Worm (Caenorhabditis elegans): ENCODE data around the gene F17C8.3.
A peak's percentile ranks its signal among the peaks of the same experiment; 100 is the strongest.

The F17C8.3 gene

ce11 chrIII:4745934-4746333 is 14.2 kb downstream of the F17C8.3 start, which contains the start of gene F17C8.6:
TSS of gene F17C8.6 (minus strand) at chrIII:4746034.
- TF ChIP-seq ceh-16 (tag; optimal IDR thresholded peaks at IDR 0.05) (no peak), sma-9 (GFP tag; optimal IDR thresholded peaks at IDR 0.05) (no peak), sma-9 (tag; optimal IDR thresholded peaks at IDR 0.05) (no peak)

- no peak for TF ChIP-seq nhr-21 (tag; optimal IDR thresholded peaks at IDR 0.05)
- no peak for TF ChIP-seq ceh-82 (tag; optimal IDR thresholded peaks at IDR 0.05)
- TF ChIP-seq nhr-6 (tag; optimal IDR thresholded peaks at IDR 0.05), result no peak
- TF ChIP-seq nhr-129 (tag; optimal IDR thresholded peaks at IDR 0.05), result no peak
- TF ChIP-seq lin-11 (tag; optimal IDR thresholded peaks at IDR 0.05), result no peak
- no peak for TF ChIP-seq dmd-4 (tag; optimal IDR thresholded peaks at IDR 0.05)
- no peak for TF ChIP-seq nhr-12 (tag; optimal IDR thresholded peaks at IDR 0.05)
- TF ChIP-seq ztf-11 (tag; optimal IDR thresholded peaks at IDR 0.05), result no peak
- no peak for TF ChIP-seq ztf-1 (GFP tag; conservative IDR thresholded peaks at IDR 0.05)
- no peak for TF ChIP-seq unc-55 (GFP tag; optimal IDR thresholded peaks at IDR 0.05)
- no peak for TF ChIP-seq snpc-4 (tag; optimal IDR thresholded peaks at IDR 0.05)
- no peak for TF ChIP-seq C34F6.9 (tag; optimal IDR thresholded peaks at IDR 0.05)
- no peak for TF ChIP-seq lin-39 (tag; optimal IDR thresholded peaks at IDR 0.05)
- TF ChIP-seq nhr-11 (tag; optimal IDR thresholded peaks at IDR 0.05), result no peak
- TF ChIP-seq nhr-77 (tag; optimal IDR thresholded peaks at IDR 0.05), result no peak
- no peak for TF ChIP-seq nhr-10 (tag; optimal IDR thresholded peaks at IDR 0.05)
- no peak for TF ChIP-seq crh-2 (tag; optimal IDR thresholded peaks at IDR 0.05)
These were observed 16.4 kb downstream of the F17C8.3 start, which contains the start of gene col-89 for ce11 chrIII:4748109-4748508. TSS of gene col-89 (plus strand) at chrIII:4748127.

- TF ChIP-seq nhr-12 (tag; optimal IDR thresholded peaks at IDR 0.05) (no peak), alr-1 (tag; optimal IDR thresholded peaks at IDR 0.05) (no peak), unc-55 (GFP tag; optimal IDR thresholded peaks at IDR 0.05) (no peak), nhr-6 (tag; optimal IDR thresholded peaks at IDR 0.05) (no peak), elt-3 (tag; optimal IDR thresholded peaks at IDR 0.05) (no peak), nhr-11 (tag; optimal IDR thresholded peaks at IDR 0.05) (no peak), skn-1 (tag; optimal IDR thresholded peaks at IDR 0.05) (no peak)
These were observed 16.9 kb downstream of the F17C8.3 start for ce11 chrIII:4748666-4749065.

ce11 chrIII:4754001-4754561 is 22.3 kb downstream of the F17C8.3 start, which contains the start of the genes rps-0 and rbg-3:
TSS of gene rps-0 (minus strand) at chrIII:4754051.
TSS of gene rbg-3 (plus strand) at chrIII:4754424.
- no peak for TF ChIP-seq lin-39 (tag; optimal IDR thresholded peaks at IDR 0.05)
- peak; percentile 92 for TF ChIP-seq fos-1 (tag; optimal IDR thresholded peaks at IDR 0.05)
- TF ChIP-seq mbf-1 (tag; optimal IDR thresholded peaks at IDR 0.05), result no peak
- peak; percentile 93 for TF ChIP-seq nhr-21 (tag; optimal IDR thresholded peaks at IDR 0.05)
- TF ChIP-seq nhr-25 (tag; optimal IDR thresholded peaks at IDR 0.05), result peak; percentile 95
- no peak for TF ChIP-seq unc-39 (tag; optimal IDR thresholded peaks at IDR 0.05)
- peak; percentile 85 for TF ChIP-seq mab-5 (tag; optimal IDR thresholded peaks at IDR 0.05)
- no peak for TF ChIP-seq Y55F3AM.14 (GFP tag; optimal IDR thresholded peaks at IDR 0.05)
- TF ChIP-seq sem-4 (tag; optimal IDR thresholded peaks at IDR 0.05), result peak; percentile 91
- peak; percentile 94 for TF ChIP-seq nhr-129 (tag; optimal IDR thresholded peaks at IDR 0.05)
- TF ChIP-seq lin-11 (tag; optimal IDR thresholded peaks at IDR 0.05), result peak; percentile 89
- peak; percentile 51 for TF ChIP-seq nhr-77 (tag; optimal IDR thresholded peaks at IDR 0.05)
- peak; percentile 94 for TF ChIP-seq lin-13 (GFP tag; optimal IDR thresholded peaks at IDR 0.05)
- TF ChIP-seq nhr-10 (tag; optimal IDR thresholded peaks at IDR 0.05), result no peak
- TF ChIP-seq egl-27 (tag; optimal IDR thresholded peaks at IDR 0.05), result peak; percentile 80
- TF ChIP-seq nhr-23 (tag; optimal IDR thresholded peaks at IDR 0.05), result no peak
- no peak for TF ChIP-seq peb-1 (tag; optimal IDR thresholded peaks at IDR 0.05)
- TF ChIP-seq gmeb-1 (tag; optimal IDR thresholded peaks at IDR 0.05), result peak; percentile 93
- no peak for TF ChIP-seq elt-1 (tag; optimal IDR thresholded peaks at IDR 0.05)
- no peak for TF ChIP-seq ztf-11 (tag; optimal IDR thresholded peaks at IDR 0.05)
- no peak for TF ChIP-seq elt-3 (tag; optimal IDR thresholded peaks at IDR 0.05)
- peak; percentile 97 for TF ChIP-seq C34F6.9 (tag; optimal IDR thresholded peaks at IDR 0.05)
- peak; percentile 79 for TF ChIP-seq skn-1 (tag; optimal IDR thresholded peaks at IDR 0.05)
- no peak for TF ChIP-seq alr-1 (tag; optimal IDR thresholded peaks at IDR 0.05)
- peak; percentile 95 for TF ChIP-seq sma-3 (GFP tag; optimal IDR thresholded peaks at IDR 0.05)
- TF ChIP-seq ceh-82 (tag; optimal IDR thresholded peaks at IDR 0.05), result peak; percentile 57
- peak; percentile 91 for TF ChIP-seq nhr-6 (tag; optimal IDR thresholded peaks at IDR 0.05)
- peak; percentile 97 for TF ChIP-seq unc-55 (GFP tag; optimal IDR thresholded peaks at IDR 0.05)
- peak; percentile 27 for TF ChIP-seq zag-1 (tag; optimal IDR thresholded peaks at IDR 0.05)
- peak; percentile 94 for TF ChIP-seq crh-2 (tag; optimal IDR thresholded peaks at IDR 0.05)
- no peak for TF ChIP-seq nhr-237 (tag; optimal IDR thresholded peaks at IDR 0.05)
- peak; percentile 91 to 98 for TF ChIP-seq lsy-2 (tag; optimal IDR thresholded peaks at IDR 0.05)
- peak; percentile 86 for TF ChIP-seq F13H6.1 (tag; optimal IDR thresholded peaks at IDR 0.05)
- TF ChIP-seq ceh-16 (tag; optimal IDR thresholded peaks at IDR 0.05), result peak; percentile 68
- peak; percentile 44 for TF ChIP-seq snpc-4 (tag; optimal IDR thresholded peaks at IDR 0.05)
- TF ChIP-seq ama-1 (optimal IDR thresholded peaks at IDR 0.05), result peak; percentile 64
- no peak for TF ChIP-seq ztf-1 (GFP tag; conservative IDR thresholded peaks at IDR 0.05)
- TF ChIP-seq dmd-4 (tag; optimal IDR thresholded peaks at IDR 0.05), result no peak
- peak in 1 of 2 experiments; percentile 45 for TF ChIP-seq mdl-1 (tag; optimal IDR thresholded peaks at IDR 0.05)
- peak; percentile 69 for TF ChIP-seq blmp-1 (tag; optimal IDR thresholded peaks at IDR 0.05; ENCODE audit: insufficient read depth)
- TF ChIP-seq nhr-11 (tag; optimal IDR thresholded peaks at IDR 0.05), result no peak
- TF ChIP-seq sma-9 (GFP tag; optimal IDR thresholded peaks at IDR 0.05), result peak; percentile 89
- no peak for TF ChIP-seq sma-9 (tag; optimal IDR thresholded peaks at IDR 0.05)
